Fruit fly (Drosophila melanogaster) whole organism, embryonic: ENCODE measurements around the gene MBD-like.

Source experiments
- ATbp ChIP-seq: fragments of 200-800 bp; sonication (Bioruptor generic); optimal IDR thresholded peaks from 2 replicates; lab custom pipeline; 2017; ENCODE audit warnings: missing biosample characterization, mild to moderate bottlenecking, missing genetic modification characterization, missing genetic modification reagents
- Abd-B ChIP-seq: fragments of 200-800 bp; sonication (Bioruptor generic); optimal IDR thresholded peaks from 2 replicates; lab custom pipeline; 2018; ENCODE audit warnings: missing biosample characterization, mild to moderate bottlenecking, missing genetic modification characterization, moderate library complexity
- Ada2b ChIP-seq: fragments of 200-800 bp; sonication (Bioruptor generic); IDR thresholded peaks from 2 replicates; pipeline ENCODE4 v1.3.6; 2022; ENCODE audit warnings: missing biosample characterization, missing genetic modification characterization
- Aef1 ChIP-seq: fragments of 200-800 bp; sonication (Bioruptor generic); IDR thresholded peaks from 3 replicates; pipeline ENCODE4 v1.3.6; 2022; ENCODE audit warnings: missing biosample characterization, missing genetic modification characterization
- Atf3 ChIP-seq: fragments of 200-800 bp; sonication (Bioruptor generic); optimal IDR thresholded peaks from 3 replicates; lab custom pipeline; 2016; ENCODE audit warnings: missing biosample characterization, missing genetic modification characterization
- CG11247 ChIP-seq: fragments of 200-800 bp; sonication (Bioruptor generic); IDR thresholded peaks from 2 replicates; pipeline ENCODE4 v1.3.6; 2022; ENCODE audit warnings: missing biosample characterization, missing genetic modification characterization
- CG11695 ChIP-seq: fragments of 200-800 bp; sonication (Bioruptor generic); IDR thresholded peaks from 3 replicates; pipeline ENCODE4 v1.3.6; 2022; ENCODE audit warnings: missing biosample characterization, missing genetic modification characterization
- CG12104 ChIP-seq: fragments of 200-800 bp; sonication (Bioruptor generic); optimal IDR thresholded peaks from 3 replicates; lab custom pipeline; 2016; ENCODE audit warnings: missing biosample characterization, missing genetic modification characterization
- CG12769 ChIP-seq: fragments of 200-800 bp; sonication (Bioruptor generic); optimal IDR thresholded peaks from 2 replicates; lab custom pipeline; 2019; ENCODE audit warnings: missing biosample characterization, mild to moderate bottlenecking, missing genetic modification characterization, moderate library complexity
- CG13424 ChIP-seq: fragments of 200-800 bp; sonication (Bioruptor generic); optimal IDR thresholded peaks from 2 replicates; lab custom pipeline; 2019; ENCODE audit warnings: missing biosample characterization, mild to moderate bottlenecking, missing genetic modification characterization, moderate library complexity
- CG14014 ChIP-seq: fragments of 200-800 bp; sonication (Bioruptor generic); IDR thresholded peaks from 2 replicates; pipeline ENCODE4 v1.3.6; 2022; ENCODE audit warnings: missing biosample characterization, missing genetic modification characterization
- CG14710 ChIP-seq: fragments of 200-800 bp; sonication (Bioruptor generic); optimal IDR thresholded peaks from 3 replicates; lab custom pipeline; 2019; ENCODE audit warnings: missing biosample characterization, mild to moderate bottlenecking, missing genetic modification characterization, moderate library complexity
- CG14860 ChIP-seq: fragments of 200-800 bp; sonication (Bioruptor generic); IDR thresholded peaks from 3 replicates; pipeline ENCODE4 v1.3.6; 2022; ENCODE audit warnings: missing biosample characterization, missing genetic modification characterization; ENCODE audit not compliant: partially characterized antibody
- CG17328 ChIP-seq: fragments of 200-800 bp; sonication (Bioruptor generic); IDR thresholded peaks from 2 replicates; pipeline ENCODE4 v1.3.6; 2022; ENCODE audit warnings: missing biosample characterization, missing genetic modification characterization
- CG17359 ChIP-seq: fragments of 200-800 bp; sonication (Bioruptor generic); optimal IDR thresholded peaks from 3 replicates; lab custom pipeline; 2018; ENCODE audit warnings: missing biosample characterization, mild to moderate bottlenecking, missing genetic modification characterization, moderate library complexity
- CG17385 ChIP-seq: fragments of 200-800 bp; sonication (Bioruptor generic); optimal IDR thresholded peaks from 3 replicates; lab custom pipeline; 2018; ENCODE audit warnings: missing biosample characterization, mild to moderate bottlenecking, missing genetic modification characterization
- CG1832 ChIP-seq: fragments of 200-800 bp; sonication (Bioruptor generic); optimal IDR thresholded peaks from 2 replicates; lab custom pipeline; 2017; ENCODE audit warnings: missing biosample characterization, mild to moderate bottlenecking, missing genetic modification characterization, inconsistent platforms
- CG3838 ChIP-seq: fragments of 200-800 bp; sonication (Bioruptor generic); optimal IDR thresholded peaks from 3 replicates; lab custom pipeline; 2016; ENCODE audit warnings: missing biosample characterization, missing genetic modification characterization
- CG3847 ChIP-seq: fragments of 200-800 bp; sonication (Bioruptor generic); IDR thresholded peaks from 2 replicates; pipeline ENCODE4 v1.3.6; 2022; ENCODE audit warnings: missing biosample characterization, missing genetic modification characterization
- Chrac-16 ChIP-seq: fragments of 200-800 bp; sonication (Bioruptor generic); optimal IDR thresholded peaks from 3 replicates; lab custom pipeline; 2016; ENCODE audit warnings: missing biosample characterization, missing genetic modification characterization
- D ChIP-seq, 2 experiments: fragments of 200-800 bp in 1 of 2; fragments of >200 bp in 1 of 2; sonication (Bioruptor generic) in 1 of 2; optimal IDR thresholded peaks; 2 replicates in 1 of 2; 3 replicates in 1 of 2; lab custom pipeline; 2017; ENCODE audit warnings: mild to moderate bottlenecking in 1 of 2, missing biosample characterization in 1 of 2, missing genetic modification characterization in 1 of 2, missing genetic modification reagents in 1 of 2
- Dip2 ChIP-seq: fragments of 200-800 bp; sonication (Bioruptor generic); IDR thresholded peaks from 2 replicates; pipeline ENCODE4 v1.3.6; 2022; ENCODE audit warnings: missing biosample characterization, missing genetic modification characterization
- Dref ChIP-seq: fragments of 200-800 bp; sonication (Bioruptor generic); IDR thresholded peaks from 2 replicates; pipeline ENCODE4 v1.3.6; 2022; ENCODE audit warnings: missing biosample characterization, missing genetic modification characterization
- ERR ChIP-seq: fragments of 200-800 bp; sonication (Bioruptor generic); optimal IDR thresholded peaks from 2 replicates; lab custom pipeline; 2016; ENCODE audit warnings: missing biosample characterization, missing genetic modification characterization
- Eip74EF ChIP-seq, 2 experiments: fragments of 200-800 bp in 1 of 2; fragments of >200 bp in 1 of 2; sonication (Bioruptor generic) in 1 of 2; optimal IDR thresholded peaks; 2 replicates each; lab custom pipeline; 2017 to 2019; ENCODE audit warnings: missing biosample characterization in 2 of 2, missing genetic modification characterization in 2 of 2, mild to moderate bottlenecking in 1 of 2, moderate library complexity in 1 of 2
- Fer1 ChIP-seq: fragments of 200-800 bp; sonication (Bioruptor generic); optimal IDR thresholded peaks from 2 replicates; lab custom pipeline; 2017; ENCODE audit warnings: missing biosample characterization, mild to moderate bottlenecking, missing genetic modification characterization
- H2.0 ChIP-seq: fragments of 200-800 bp; sonication (Bioruptor generic); IDR thresholded peaks from 2 replicates; pipeline ENCODE4 v1.3.6; 2022; ENCODE audit warnings: missing biosample characterization, missing genetic modification characterization
- HLH54F ChIP-seq: fragments of 200-800 bp; sonication (Bioruptor generic); optimal IDR thresholded peaks from 3 replicates; lab custom pipeline; 2016; ENCODE audit warnings: missing biosample characterization, missing genetic modification characterization
- Hsf ChIP-seq: fragments of 200-800 bp; sonication (Bioruptor generic); optimal IDR thresholded peaks from 3 replicates; lab custom pipeline; 2016; ENCODE audit warnings: missing biosample characterization, missing genetic modification characterization
- MTF-1 ChIP-seq: fragments of 200-800 bp; sonication (Bioruptor generic); optimal IDR thresholded peaks from 2 replicates; lab custom pipeline; 2018; ENCODE audit warnings: missing biosample characterization, mild to moderate bottlenecking, missing genetic modification characterization, borderline replicate concordance
- Med ChIP-seq: fragments of 200-800 bp; sonication (Bioruptor generic); peaks from one replicate; lab custom pipeline; 2016; ENCODE audit warnings: missing biosample characterization, missing genetic modification characterization, mild to moderate bottlenecking, inconsistent platforms, moderate library complexity
- Oli ChIP-seq: fragments of 200-800 bp; sonication (Bioruptor generic); optimal IDR thresholded peaks from 2 replicates; lab custom pipeline; 2018; ENCODE audit warnings: missing biosample characterization, mild to moderate bottlenecking, missing genetic modification characterization, moderate library complexity
- Pdp1 ChIP-seq, 2 experiments: fragments of 200-800 bp; sonication (Bioruptor generic); optimal IDR thresholded peaks; 3 replicates each; lab custom pipeline; 2016; ENCODE audit warnings: missing biosample characterization in 2 of 2, missing genetic modification characterization in 2 of 2, mild to moderate bottlenecking in 1 of 2, moderate library complexity in 1 of 2
- Ptx1 ChIP-seq: fragments of 200-800 bp; sonication (Bioruptor generic); IDR thresholded peaks from 2 replicates; pipeline ENCODE4 v1.3.6; 2022; ENCODE audit warnings: missing biosample characterization, missing genetic modification characterization
- Sin3A ChIP-seq: fragments of >200 bp; optimal IDR thresholded peaks from 2 replicates; lab custom pipeline; 2018
- Stat92E ChIP-seq, 3 experiments: fragments of >200 bp in 2 of 3; fragments of 200-800 bp in 1 of 3; sonication (Bioruptor generic) in 1 of 3; optimal IDR thresholded peaks; 2 replicates each; lab custom pipeline; 2017 to 2019; ENCODE audit warnings: missing biosample characterization in 3 of 3, missing genetic modification characterization in 3 of 3, mild to moderate bottlenecking in 1 of 3, moderate library complexity in 1 of 3
- amos ChIP-seq: fragments of 200-800 bp; sonication (Bioruptor generic); IDR thresholded peaks from 2 replicates; pipeline ENCODE4 v1.3.6; 2022; ENCODE audit warnings: missing biosample characterization, missing genetic modification characterization; ENCODE audit not compliant: partially characterized antibody
- ato ChIP-seq: fragments of 200-800 bp; sonication (Bioruptor generic); IDR thresholded peaks from 2 replicates; pipeline ENCODE4 v1.3.6; 2022; ENCODE audit warnings: missing biosample characterization, missing genetic modification characterization; ENCODE audit not compliant: partially characterized antibody
- br ChIP-seq: fragments of >200 bp; optimal IDR thresholded peaks from 2 replicates; lab custom pipeline; 2017
- gcm2 ChIP-seq: fragments of 200-800 bp; sonication (Bioruptor generic); optimal IDR thresholded peaks from 2 replicates; lab custom pipeline; 2016; ENCODE audit warnings: missing biosample characterization, missing genetic modification characterization
- gt ChIP-seq: fragments of 200-800 bp; sonication (Bioruptor generic); IDR thresholded peaks from 2 replicates; pipeline ENCODE4 v1.3.6; 2022; ENCODE audit warnings: missing biosample characterization, missing genetic modification characterization
- hbn ChIP-seq: fragments of 200-800 bp; sonication (Bioruptor generic); IDR thresholded peaks from 2 replicates; pipeline ENCODE4 v1.3.6; 2022; ENCODE audit warnings: missing biosample characterization, missing genetic modification characterization; ENCODE audit not compliant: partially characterized antibody
- kay ChIP-seq: fragments of 200-800 bp; sonication (Bioruptor generic); optimal IDR thresholded peaks from 2 replicates; lab custom pipeline; 2016; ENCODE audit warnings: missing biosample characterization, missing genetic modification characterization
- onecut ChIP-seq: fragments of 200-800 bp; sonication (Bioruptor generic); IDR thresholded peaks from 2 replicates; pipeline ENCODE4 v1.3.6; 2022; ENCODE audit warnings: missing biosample characterization, missing genetic modification characterization
- sisA ChIP-seq: fragments of 200-800 bp; sonication (Bioruptor generic); IDR thresholded peaks from 2 replicates; pipeline ENCODE4 v1.3.6; 2022; ENCODE audit warnings: missing biosample characterization, missing genetic modification characterization
- tna ChIP-seq: fragments of 200-800 bp; sonication (Bioruptor generic); IDR thresholded peaks from 2 replicates; pipeline ENCODE4 v1.3.6; 2022; ENCODE audit warnings: missing biosample characterization, missing genetic modification characterization; ENCODE audit not compliant: partially characterized antibody
- ttk ChIP-seq: fragments of 200-800 bp; sonication (Bioruptor generic); IDR thresholded peaks from 2 replicates; pipeline ENCODE4 v2.1.2; 2022; ENCODE audit warnings: missing biosample characterization, missing genetic modification characterization
- wdn ChIP-seq: fragments of 200-800 bp; sonication (Bioruptor generic); IDR thresholded peaks from 2 replicates; pipeline ENCODE4 v1.3.6; 2022; ENCODE audit warnings: missing biosample characterization, missing genetic modification characterization

Gene MBD-like

DNA sequence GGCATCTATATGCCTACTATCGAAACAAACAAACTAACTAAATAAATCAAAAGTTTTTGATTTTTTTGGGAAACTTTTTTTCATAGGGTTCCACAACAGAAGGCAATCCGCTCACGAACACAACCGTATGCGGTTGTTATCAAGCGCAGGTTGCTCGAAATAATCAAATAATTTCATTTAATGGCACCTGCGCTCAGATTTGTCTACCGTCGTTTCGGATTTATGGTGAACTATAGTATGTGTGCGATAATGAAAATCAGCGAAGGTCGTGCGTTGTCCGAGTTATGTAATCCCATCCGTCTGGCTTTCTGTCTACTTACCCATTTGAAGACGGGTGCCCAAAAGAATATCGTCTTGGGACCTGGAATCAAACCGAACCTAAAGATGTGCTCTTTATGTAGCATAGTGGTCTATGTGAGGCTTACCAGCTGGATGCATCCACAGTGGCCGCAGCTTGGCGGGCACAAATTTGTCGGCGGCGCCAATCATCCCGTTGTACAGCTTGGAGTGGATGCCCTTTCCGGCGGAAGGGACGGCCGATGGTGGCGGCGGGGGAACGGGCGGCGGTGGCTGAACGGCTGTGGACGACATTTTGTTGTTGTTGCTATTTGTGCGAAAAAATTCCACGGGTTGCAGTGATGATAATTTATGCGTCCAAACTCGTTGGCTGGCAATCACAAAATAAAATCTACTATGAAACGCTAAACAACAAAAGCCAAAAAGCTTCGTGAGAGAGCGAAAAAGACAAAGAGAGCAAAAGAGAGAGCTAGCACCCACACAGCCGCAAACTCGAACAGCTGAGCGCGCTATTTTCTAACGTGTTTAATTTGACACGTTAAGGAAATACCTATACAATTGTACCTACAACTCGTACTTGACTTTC is 13.6 kb downstream of the MBD-like start (continued):
- TF ChIP-seq onecut (GFP tag; lab: Robert Waterston, UW) (no peak), Abd-B (GFP tag; lab: Kevin White, UChicago) (no peak), kay (GFP tag; lab: Kevin White, UChicago) (no peak), CG17359 (no peak), CG14860 (GFP tag; lab: Robert Waterston, UW) (no peak), D (optimal IDR thresholded peaks at IDR 0.05; lab: Kevin White, UChicago) (no peak), D (GFP tag; optimal IDR thresholded peaks at IDR 0.05; lab: Kevin White, UChicago) (no peak), CG12104 (GFP tag; lab: Kevin White, UChicago) (peak; percentile 2), HLH54F (GFP tag; lab: Kevin White, UChicago) (no peak), br (no peak), CG12769 (tag; lab: Kevin White, UChicago) (peak; percentile 42), Dref (GFP tag; lab: Robert Waterston, UW) (no peak), ATbp (GFP tag; lab: Kevin White, UChicago) (no peak), H2.0 (no peak), sisA (no peak), Ptx1 (GFP tag; lab: Robert Waterston, UW) (0 out of 2 replicates have a peak, but pooled peaks have one; percentile 7), Eip74EF (GFP tag; optimal IDR thresholded peaks at IDR 0.05; lab: Kevin White, UChicago) (no peak), Stat92E (GFP tag; optimal IDR thresholded peaks at IDR 0.05; lab: Kevin White, UChicago) (no peak), tna (GFP tag; lab: Robert Waterston, UW) (peak; percentile 55; the same call in 1 of the 2 replicates), Oli (tag; lab: Kevin White, UChicago) (no peak), CG3838 (GFP tag; lab: Kevin White, UChicago) (no peak), ERR (GFP tag; lab: Kevin White, UChicago) (no peak), Atf3 (no peak), CG11247 (GFP tag; lab: Robert Waterston, UW) (no peak), gt (GFP tag; lab: Robert Waterston, UW) (no peak), wdn (GFP tag; lab: Robert Waterston, UW) (no peak), CG13424 (tag; lab: Kevin White, UChicago) (no peak), Pdp1 (GFP tag; optimal IDR thresholded peaks at IDR 0.05; lab: Kevin White, UChicago) (peak in 1 of 2 experiments; percentile 96), CG14014 (GFP tag; lab: Robert Waterston, UW) (0 out of 2 replicates have a peak, but pooled peaks have one; percentile 27), CG11695 (GFP tag; lab: Robert Waterston, UW) (no peak), Hsf (GFP tag; lab: Kevin White, UChicago) (no peak), CG17328 (GFP tag; lab: Robert Waterston, UW) (0 out of 2 replicates have a peak, but pooled peaks have one; percentile 23), CG1832 (no peak), ttk (GFP tag; lab: Robert Waterston, UW) (0 out of 2 replicates have a peak, but pooled peaks have one; percentile 25), Sin3A (lab: Kevin White, UChicago) (no peak), Chrac-16 (no peak), CG3847 (GFP tag; lab: Robert Waterston, UW) (no peak), CG14710 (tag; lab: Kevin White, UChicago) (no peak), amos (GFP tag; lab: Robert Waterston, UW) (peak; percentile 28; the same call in 1 of the 2 replicates), Dip2 (GFP tag; lab: Robert Waterston, UW) (no peak), MTF-1 (no peak), Med (GFP tag; lab: Kevin White, UChicago) (peak; percentile 80), Ada2b (GFP tag; lab: Robert Waterston, UW) (no peak), CG17385 (GFP tag; lab: Kevin White, UChicago) (peak; percentile 12), Aef1 (peak; percentile 32; the same call in 2 of the 3 replicates), gcm2 (GFP tag; lab: Kevin White, UChicago) (no peak), Fer1 (GFP tag; lab: Kevin White, UChicago) (peak; percentile 11), ato (no peak), hbn (GFP tag; lab: Robert Waterston, UW) (no peak)
